Fruit fly (Drosophila melanogaster): ENCODE measurements around the gene CG12502.
A peak's percentile ranks its signal among the peaks of the same experiment; 100 is the strongest.

CG12502 gene

dm6 chr3L:895314-895980 lies 30.3 kb downstream of the CG12502 start, which contains the start of gene CG34056 (continued):
- peak; percentile 88 for TF ChIP-seq zen (tag; optimal IDR thresholded peaks at IDR 0.05)
- peak; percentile 88 for TF ChIP-seq caup (GFP tag; optimal IDR thresholded peaks at IDR 0.05; ENCODE audit: severe bottlenecking)
- TF ChIP-seq Nf-YC (tag; optimal IDR thresholded peaks at IDR 0.05): peak; percentile 80
- TF ChIP-seq vnd (GFP tag; IDR thresholded peaks at IDR 0.05; ENCODE audit: partially characterized antibody): no peak
- peak; percentile 95 for TF ChIP-seq gem (tag; optimal IDR thresholded peaks at IDR 0.05)
- TF ChIP-seq yki (optimal IDR thresholded peaks at IDR 0.05): no peak
- TF ChIP-seq da (GFP tag; optimal IDR thresholded peaks at IDR 0.05): no peak
- no peak for TF ChIP-seq Neu2 (GFP tag; optimal IDR thresholded peaks at IDR 0.05; ENCODE audit: borderline replicate concordance)
- peak; percentile 93 for TF ChIP-seq CG3281 (GFP tag; optimal IDR thresholded peaks at IDR 0.05)
- TF ChIP-seq sim (GFP tag; IDR thresholded peaks at IDR 0.05): peak; percentile 79
- TF ChIP-seq dm (GFP tag; optimal IDR thresholded peaks at IDR 0.05): peak; percentile 5
- peak; percentile 75 for TF ChIP-seq zfh2 (GFP tag; optimal IDR thresholded peaks at IDR 0.05)
- TF ChIP-seq cato (GFP tag; optimal IDR thresholded peaks at IDR 0.05; ENCODE audit: borderline replicate concordance): peak; percentile 55
- peak; percentile 75 for TF ChIP-seq CG15601 (tag; optimal IDR thresholded peaks at IDR 0.05)
- TF ChIP-seq CG11085 (GFP tag; IDR thresholded peaks at IDR 0.05): peak; percentile 82
- peak in 1 of 2 experiments; percentile 93 for TF ChIP-seq Eip74EF (GFP tag; optimal IDR thresholded peaks at IDR 0.05)
- TF ChIP-seq CG7745 (tag; optimal IDR thresholded peaks at IDR 0.05): no peak
- TF ChIP-seq fd96Cb (tag; optimal IDR thresholded peaks at IDR 0.05): peak; percentile 95
- TF ChIP-seq CG1603 (tag; optimal IDR thresholded peaks at IDR 0.05): peak; percentile 32
- TF ChIP-seq pum (GFP tag; optimal IDR thresholded peaks at IDR 0.05): peak; percentile 89
- no peak for TF ChIP-seq pita (GFP tag; optimal IDR thresholded peaks at IDR 0.05)
- TF ChIP-seq chif (GFP tag; optimal IDR thresholded peaks at IDR 0.05): peak; percentile 61 to 68
- TF ChIP-seq Mes4 (GFP tag; optimal IDR thresholded peaks at IDR 0.05): peak; percentile 44
- peak; percentile 92 for TF ChIP-seq CG31224 (GFP tag; IDR thresholded peaks at IDR 0.05)
- TF ChIP-seq tll (GFP tag; optimal IDR thresholded peaks at IDR 0.05): peak in 1 of 2 experiments; percentile 7
- TF ChIP-seq Dbx (GFP tag; IDR thresholded peaks at IDR 0.05): peak; percentile 96
- TF ChIP-seq row (GFP tag; IDR thresholded peaks at IDR 0.05): peak; percentile 95
- TF ChIP-seq CG10979 (tag; optimal IDR thresholded peaks at IDR 0.05): peak; percentile 94
- TF ChIP-seq toy (GFP tag; IDR thresholded peaks at IDR 0.05): peak; percentile 87
- peak; percentile 94 for TF ChIP-seq tin (GFP tag; optimal IDR thresholded peaks at IDR 0.05)
- TF ChIP-seq CG13424 (tag; optimal IDR thresholded peaks at IDR 0.05): peak; percentile 90
- peak; percentile 85 for TF ChIP-seq Optix (GFP tag; IDR thresholded peaks at IDR 0.05)
- TF ChIP-seq z (GFP tag; IDR thresholded peaks at IDR 0.05): peak; percentile 69; the same call in 2 of the 3 replicates
- TF ChIP-seq CG7786 (GFP tag; optimal IDR thresholded peaks at IDR 0.05): peak; percentile 39
- TF ChIP-seq hb (GFP tag; IDR thresholded peaks at IDR 0.05; ENCODE audit: partially characterized antibody): no peak
- no peak for TF ChIP-seq CG8478 (optimal IDR thresholded peaks at IDR 0.05)
- TF ChIP-seq kay (GFP tag; optimal IDR thresholded peaks at IDR 0.05): peak; percentile 94
- TF ChIP-seq gce (GFP tag; IDR thresholded peaks at IDR 0.05): peak; percentile 94
- peak; percentile 77 for TF ChIP-seq dan (GFP tag; IDR thresholded peaks at IDR 0.05)
- TF ChIP-seq CG31388 (GFP tag; optimal IDR thresholded peaks at IDR 0.05): peak; percentile 89
- peak; percentile 84 for TF ChIP-seq CG10209 (GFP tag; optimal IDR thresholded peaks at IDR 0.05)
- TF ChIP-seq CG32532 (GFP tag; IDR thresholded peaks at IDR 0.05): peak; percentile 97
- TF ChIP-seq HmgD (GFP tag; optimal IDR thresholded peaks at IDR 0.05): no peak
- no peak for TF ChIP-seq mld (GFP tag; IDR thresholded peaks at IDR 0.05; ENCODE audit: partially characterized antibody)
- peak; percentile 38 for TF ChIP-seq mirr (GFP tag; optimal IDR thresholded peaks at IDR 0.05)
- no peak for TF ChIP-seq CG16813 (GFP tag; IDR thresholded peaks at IDR 0.05; ENCODE audit: partially characterized antibody)
- TF ChIP-seq Kr (GFP tag; optimal IDR thresholded peaks at IDR 0.05): no peak
- TF ChIP-seq H2.0 (GFP tag; IDR thresholded peaks at IDR 0.05): peak; percentile 92
- TF ChIP-seq CG5953 (GFP tag; IDR thresholded peaks at IDR 0.05): peak; percentile 92
